Worm (Caenorhabditis elegans) whole organism, mixed stage, embryonic: ENCODE results near the gene Y38E10A.17.

Experiments used
- M03D4.4 ChIP-seq: sonication (generic microtip); optimal IDR thresholded peaks from 2 replicates; lab custom pipeline; 2017; ENCODE audit warnings: mild to moderate bottlenecking, missing genetic modification characterization, missing compliant biosample characterization
- bed-3 ChIP-seq: fragments of 200-800 bp; sonication (Bioruptor generic); optimal IDR thresholded peaks from 3 replicates; lab custom pipeline; 2018; ENCODE audit warnings: mild to moderate bottlenecking, missing genetic modification characterization, moderate library complexity, missing compliant biosample characterization
- ceh-39 ChIP-seq: fragments of 150-350 bp; optimal IDR thresholded peaks from 2 replicates; lab custom pipeline; 2014; ENCODE audit warnings: missing biosample characterization, missing genetic modification characterization
- ceh-43 ChIP-seq: fragments of 200-800 bp; sonication (Bioruptor generic); optimal IDR thresholded peaks from 2 replicates; lab custom pipeline; 2018; ENCODE audit warnings: mild to moderate bottlenecking, missing genetic modification characterization, moderate library complexity, missing compliant biosample characterization
- ceh-83 ChIP-seq: fragments of 200-800 bp; sonication (Bioruptor generic); optimal IDR thresholded peaks from 2 replicates; lab custom pipeline; 2018; ENCODE audit warnings: mild to moderate bottlenecking, missing genetic modification characterization, missing compliant biosample characterization
- ces-1 ChIP-seq: fragments of 150-350 bp; optimal IDR thresholded peaks from 2 replicates; lab custom pipeline; 2014; ENCODE audit warnings: missing biosample characterization, missing genetic modification reagents, missing genetic modification characterization
- cnd-1 ChIP-seq: fragments of 200-800 bp; sonication (Bioruptor generic); optimal IDR thresholded peaks from 2 replicates; lab custom pipeline; 2018; ENCODE audit warnings: mild to moderate bottlenecking, missing genetic modification characterization, missing compliant biosample characterization
- drap-1 ChIP-seq: fragments of 200-800 bp; sonication (Bioruptor generic); optimal IDR thresholded peaks from 3 replicates; lab custom pipeline; 2018; ENCODE audit warnings: mild to moderate bottlenecking, missing genetic modification characterization, missing compliant biosample characterization
- elt-1 ChIP-seq: sonication (generic microtip); optimal IDR thresholded peaks from 2 replicates; lab custom pipeline; 2017; ENCODE audit warnings: missing genetic modification characterization, mild to moderate bottlenecking, missing compliant biosample characterization, antibody characterized with exemption, moderate library complexity, borderline replicate concordance; ENCODE audit not compliant: insufficient read depth
- elt-3 ChIP-seq: fragments of 150-350 bp; optimal IDR thresholded peaks from 2 replicates; lab custom pipeline; 2014; ENCODE audit warnings: missing biosample characterization, missing genetic modification characterization
- flh-1 ChIP-seq: fragments of 200-800 bp; sonication (Bioruptor generic); optimal IDR thresholded peaks from 2 replicates; lab custom pipeline; 2018; ENCODE audit warnings: mild to moderate bottlenecking, missing genetic modification characterization, moderate library complexity, missing compliant biosample characterization
- ham-2 ChIP-seq: fragments of 200-800 bp; sonication (Bioruptor generic); optimal IDR thresholded peaks from 2 replicates; lab custom pipeline; 2018; ENCODE audit warnings: mild to moderate bottlenecking, missing genetic modification characterization, missing compliant biosample characterization
- hlh-1 ChIP-seq: fragments of 150-350 bp; optimal IDR thresholded peaks from 2 replicates; lab custom pipeline; 2014; ENCODE audit warnings: missing biosample characterization, missing genetic modification reagents, missing genetic modification characterization
- lin-13 ChIP-seq: fragments of 150-350 bp; optimal IDR thresholded peaks from 2 replicates; lab custom pipeline; 2014; ENCODE audit warnings: missing biosample characterization, missing genetic modification characterization
- lin-32 ChIP-seq: fragments of 200-800 bp; sonication (Bioruptor generic); optimal IDR thresholded peaks from 2 replicates; lab custom pipeline; 2018; ENCODE audit warnings: mild to moderate bottlenecking, missing genetic modification characterization, missing compliant biosample characterization
- lsy-2 ChIP-seq: fragments of 150-350 bp; optimal IDR thresholded peaks from 2 replicates; lab custom pipeline; 2014; ENCODE audit warnings: missing biosample characterization, missing genetic modification characterization
- mep-1 ChIP-seq: fragments of 150-350 bp; optimal IDR thresholded peaks from 2 replicates; lab custom pipeline; 2017; ENCODE audit warnings: missing biosample characterization, missing genetic modification reagents, missing genetic modification characterization, inconsistent platforms
- mls-2 ChIP-seq: sonication (generic microtip); optimal IDR thresholded peaks from 2 replicates; lab custom pipeline; 2016; ENCODE audit warnings: mild to moderate bottlenecking, missing genetic modification characterization, moderate library complexity, missing compliant biosample characterization
- nhr-12 ChIP-seq: fragments of 150-350 bp; optimal IDR thresholded peaks from 2 replicates; lab custom pipeline; 2014; ENCODE audit warnings: missing biosample characterization, missing genetic modification characterization
- nhr-2 ChIP-seq: fragments of 150-350 bp; optimal IDR thresholded peaks from 2 replicates; lab custom pipeline; 2014; ENCODE audit warnings: missing biosample characterization, missing genetic modification characterization
- nhr-237 ChIP-seq: fragments of 150-350 bp; optimal IDR thresholded peaks from 2 replicates; lab custom pipeline; 2014; ENCODE audit warnings: missing biosample characterization, missing genetic modification characterization
- nhr-28 ChIP-seq: fragments of 150-350 bp; optimal IDR thresholded peaks from 2 replicates; lab custom pipeline; 2014; ENCODE audit warnings: missing biosample characterization, missing genetic modification characterization
- nhr-76 ChIP-seq: sonication (generic microtip); optimal IDR thresholded peaks from 2 replicates; lab custom pipeline; 2017; ENCODE audit warnings: missing biosample characterization, missing genetic modification characterization
- sem-2 ChIP-seq: fragments of 200-800 bp; sonication (Bioruptor generic); optimal IDR thresholded peaks from 2 replicates; lab custom pipeline; 2018; ENCODE audit warnings: mild to moderate bottlenecking, missing genetic modification characterization, missing compliant biosample characterization
- snpc-4 ChIP-seq: fragments of 150-350 bp; optimal IDR thresholded peaks from 2 replicates; lab custom pipeline; 2014; ENCODE audit warnings: missing biosample characterization, missing genetic modification characterization
- sptf-1 ChIP-seq: sonication (generic microtip); optimal IDR thresholded peaks from 2 replicates; lab custom pipeline; 2017; ENCODE audit warnings: mild to moderate bottlenecking, missing genetic modification characterization, moderate library complexity, missing compliant biosample characterization
- tbx-8 ChIP-seq: fragments of 200-800 bp; sonication (Bioruptor generic); optimal IDR thresholded peaks from 2 replicates; lab custom pipeline; 2018; ENCODE audit warnings: mild to moderate bottlenecking, missing genetic modification characterization, moderate library complexity, missing compliant biosample characterization
- unc-120 ChIP-seq: sonication (generic microtip); optimal IDR thresholded peaks from 2 replicates; lab custom pipeline; 2017; ENCODE audit warnings: missing genetic modification characterization, missing compliant biosample characterization; ENCODE audit not compliant: poor library complexity, severe bottlenecking
- unc-39 ChIP-seq: fragments of 150-350 bp; optimal IDR thresholded peaks from 2 replicates; lab custom pipeline; 2014; ENCODE audit warnings: missing biosample characterization, missing genetic modification characterization
- zip-8 ChIP-seq: fragments of 150-350 bp; optimal IDR thresholded peaks from 2 replicates; lab custom pipeline; 2014; ENCODE audit warnings: missing biosample characterization, missing genetic modification characterization
- ztf-11 ChIP-seq: fragments of 150-350 bp; optimal IDR thresholded peaks from 2 replicates; lab custom pipeline; 2014; ENCODE audit warnings: missing biosample characterization, missing genetic modification characterization

Y38E10A.17 gene

ce11 chrII:12617586-12617985 is 17.0 kb downstream of the Y38E10A.17 start, which contains the start of gene nspe-3:
TSS of gene nspe-3 (plus strand) at chrII:12617886.
- TF ChIP-seq sptf-1 (tag; lab: Kevin White, UChicago) (no peak), unc-120 (no peak), nhr-76 (tag; lab: Kevin White, UChicago) (no peak), nhr-28 (tag; lab: Kevin White, UChicago) (no peak), snpc-4 (no peak), ceh-39 (tag; lab: Kevin White, UChicago) (no peak), nhr-12 (no peak)

- no peak for TF ChIP-seq hlh-1 (tag; lab: Kevin White, UChicago)
- TF ChIP-seq ceh-83 (GFP tag; lab: Kevin White, UChicago), result no peak
- no peak for TF ChIP-seq sem-2 (GFP tag; lab: Kevin White, UChicago)
- no peak for TF ChIP-seq ces-1
- TF ChIP-seq elt-1, result no peak
- no peak for TF ChIP-seq nhr-76 (tag; lab: Kevin White, UChicago)
- TF ChIP-seq mep-1 (tag; lab: Kevin White, UChicago), result no peak
- no peak for TF ChIP-seq sptf-1 (tag; lab: Kevin White, UChicago)
- TF ChIP-seq cnd-1 (tag; lab: Kevin White, UChicago), result no peak
- TF ChIP-seq drap-1, result no peak
Observed at ce11 chrII:12616081-12616480, 18.5 kb downstream of the Y38E10A.17 start, which contains the start of gene nspe-6. TSS of gene nspe-6 (minus strand) at chrII:12616181.

- no peak for TF ChIP-seq nhr-237
- TF ChIP-seq lin-13, result no peak
- no peak for TF ChIP-seq tbx-8 (GFP tag; lab: Kevin White, UChicago)
- no peak for TF ChIP-seq ceh-39 (tag; lab: Kevin White, UChicago)
- TF ChIP-seq lsy-2 (tag; lab: Kevin White, UChicago), result no peak
- no peak for TF ChIP-seq drap-1
- no peak for TF ChIP-seq lin-32 (GFP tag; lab: Kevin White, UChicago)
- no peak for TF ChIP-seq nhr-76 (tag; lab: Kevin White, UChicago)
Observed at ce11 chrII:12615413-12615812, 19.2 kb downstream of the Y38E10A.17 start.

- TF ChIP-seq nhr-237 (no peak), hlh-1 (tag; lab: Kevin White, UChicago) (no peak), sptf-1 (tag; lab: Kevin White, UChicago) (no peak), lin-13 (no peak), zip-8 (no peak), flh-1 (GFP tag; lab: Kevin White, UChicago) (no peak), nhr-12 (no peak), lsy-2 (tag; lab: Kevin White, UChicago) (no peak), bed-3 (GFP tag; lab: Kevin White, UChicago) (no peak), mls-2 (no peak), ztf-11 (no peak), nhr-76 (tag; lab: Kevin White, UChicago) (no peak), ceh-43 (GFP tag; lab: Kevin White, UChicago) (no peak), nhr-2 (no peak), elt-3 (tag; lab: Kevin White, UChicago) (no peak)
Observed at ce11 chrII:12612218-12612617, 22.4 kb downstream of the Y38E10A.17 start, which contains the start of gene nspe-4. TSS of gene nspe-4 (plus strand) at chrII:12612518.

- no peak for TF ChIP-seq ceh-83 (GFP tag; lab: Kevin White, UChicago)
- TF ChIP-seq M03D4.4 (tag; lab: Kevin White, UChicago), result no peak
- TF ChIP-seq mep-1 (tag; lab: Kevin White, UChicago), result no peak
- TF ChIP-seq mls-2, result no peak
- TF ChIP-seq nhr-28 (tag; lab: Kevin White, UChicago), result no peak
- no peak for TF ChIP-seq unc-39 (tag; lab: Kevin White, UChicago)
- no peak for TF ChIP-seq ceh-39 (tag; lab: Kevin White, UChicago)
- TF ChIP-seq lin-13, result no peak
- no peak for TF ChIP-seq tbx-8 (GFP tag; lab: Kevin White, UChicago)
- no peak for TF ChIP-seq snpc-4
- no peak for TF ChIP-seq sptf-1 (tag; lab: Kevin White, UChicago)
- TF ChIP-seq ham-2 (GFP tag; lab: Kevin White, UChicago), result no peak
Observed at ce11 chrII:12608653-12609052, 25.9 kb downstream of the Y38E10A.17 start, which contains the start of gene Y38E10A.9. TSS of gene Y38E10A.9 (plus strand) at chrII:12608953.
